Fruit fly (Drosophila melanogaster) whole organism, embryonic: ENCODE measurements around the gene CG31347.

Experiments
- CG12391 ChIP-seq: fragments of 200-800 bp; sonication (Bioruptor generic); optimal IDR thresholded peaks from 3 replicates; lab custom pipeline; 2018; ENCODE audit warnings: missing biosample characterization, mild to moderate bottlenecking, missing genetic modification characterization, moderate library complexity
- CG13894 ChIP-seq: fragments of 200-800 bp; sonication (Bioruptor generic); optimal IDR thresholded peaks from 3 replicates; lab custom pipeline; 2018; ENCODE audit warnings: missing biosample characterization, mild to moderate bottlenecking, missing genetic modification characterization, moderate library complexity
- CG15479 ChIP-seq: fragments of 200-800 bp; sonication (Bioruptor generic); optimal IDR thresholded peaks from 3 replicates; lab custom pipeline; 2019; ENCODE audit warnings: missing biosample characterization, mild to moderate bottlenecking, missing genetic modification characterization, moderate library complexity
- CG17829 ChIP-seq: fragments of 200-800 bp; optimal IDR thresholded peaks from 2 replicates; lab custom pipeline; 2019; ENCODE audit warnings: missing biosample characterization, mild to moderate bottlenecking, missing genetic modification characterization, moderate library complexity
- CG5180 ChIP-seq: fragments of 200-800 bp; sonication (Bioruptor generic); optimal IDR thresholded peaks from 3 replicates; lab custom pipeline; 2017; ENCODE audit warnings: missing biosample characterization, missing genetic modification characterization, mild to moderate bottlenecking, moderate library complexity, missing genetic modification reagents
- CG8281 ChIP-seq: fragments of 200-800 bp; sonication (Bioruptor generic); optimal IDR thresholded peaks from 2 replicates; lab custom pipeline; 2018; ENCODE audit warnings: missing biosample characterization, mild to moderate bottlenecking, missing genetic modification characterization, moderate library complexity
- CG8290 ChIP-seq, 3 experiments: fragments of 200-800 bp; sonication (Bioruptor generic); optimal IDR thresholded peaks; 2 replicates each; lab custom pipeline; 2016 to 2019; ENCODE audit warnings: missing biosample characterization in 3 of 3, missing genetic modification characterization in 3 of 3, mild to moderate bottlenecking in 2 of 3, moderate library complexity in 1 of 3
- CG8924 ChIP-seq: fragments of 200-800 bp; optimal IDR thresholded peaks from 3 replicates; lab custom pipeline; 2019; ENCODE audit warnings: missing biosample characterization, mild to moderate bottlenecking, missing genetic modification characterization, moderate library complexity
- Deaf1 ChIP-seq: fragments of 200-800 bp; optimal IDR thresholded peaks from 3 replicates; lab custom pipeline; 2019; ENCODE audit warnings: missing biosample characterization, mild to moderate bottlenecking, missing genetic modification characterization, moderate library complexity
- HLHmδ ChIP-seq: fragments of 200-800 bp; sonication (Bioruptor generic); optimal IDR thresholded peaks from 2 replicates; lab custom pipeline; 2018; ENCODE audit warnings: missing biosample characterization, mild to moderate bottlenecking, missing genetic modification characterization, moderate library complexity
- MESR4 ChIP-seq: fragments of 200-800 bp; sonication (Bioruptor generic); optimal IDR thresholded peaks from 2 replicates; lab custom pipeline; 2018; ENCODE audit warnings: missing biosample characterization, mild to moderate bottlenecking, missing genetic modification characterization, moderate library complexity
- Nf-YA ChIP-seq: fragments of 200-800 bp; sonication (Bioruptor generic); IDR thresholded peaks from 2 replicates; pipeline ENCODE4 v1.3.6; 2022; ENCODE audit warnings: missing biosample characterization, missing genetic modification characterization
- PHDP ChIP-seq: fragments of 200-800 bp; sonication (Bioruptor generic); optimal IDR thresholded peaks from 3 replicates; lab custom pipeline; 2018; ENCODE audit warnings: missing biosample characterization, mild to moderate bottlenecking, missing genetic modification characterization, moderate library complexity
- Stat92E ChIP-seq, 3 experiments: fragments of >200 bp in 2 of 3; fragments of 200-800 bp in 1 of 3; sonication (Bioruptor generic) in 1 of 3; optimal IDR thresholded peaks; 2 replicates each; lab custom pipeline; 2017 to 2019; ENCODE audit warnings: missing biosample characterization in 3 of 3, missing genetic modification characterization in 3 of 3, mild to moderate bottlenecking in 1 of 3, moderate library complexity in 1 of 3
- Trl ChIP-seq, 3 experiments: fragments of >200 bp in 2 of 3; fragments of 200-800 bp in 1 of 3; sonication (Bioruptor generic) in 1 of 3; optimal IDR thresholded peaks; 2 replicates in 1 of 3; 3 replicates in 2 of 3; lab custom pipeline; 2016 to 2017; ENCODE audit warnings: missing biosample characterization in 1 of 3, missing genetic modification characterization in 1 of 3
- Usf ChIP-seq: fragments of 200-800 bp; sonication (Bioruptor generic); optimal IDR thresholded peaks from 2 replicates; lab custom pipeline; 2017; ENCODE audit warnings: missing genotype, missing biosample characterization, missing genetic modification characterization
- ara ChIP-seq: fragments of 200-800 bp; sonication (Bioruptor generic); IDR thresholded peaks from 2 replicates; pipeline ENCODE4 v1.3.6; 2022; ENCODE audit warnings: missing biosample characterization, missing genetic modification characterization
- ci ChIP-seq: fragments of 200-800 bp; sonication (Bioruptor generic); IDR thresholded peaks from 3 replicates; pipeline ENCODE4 v1.3.6; 2022; ENCODE audit warnings: missing biosample characterization, missing genetic modification characterization
- crol ChIP-seq: fragments of 200-800 bp; sonication (Bioruptor generic); IDR thresholded peaks from 2 replicates; pipeline ENCODE4 v1.3.6; 2022; ENCODE audit warnings: missing biosample characterization, missing genetic modification characterization
- crp ChIP-seq, 2 experiments: fragments of 200-800 bp; sonication (Bioruptor generic); optimal IDR thresholded peaks; 2 replicates in 1 of 2; 3 replicates in 1 of 2; lab custom pipeline; 2017; ENCODE audit warnings: missing biosample characterization in 2 of 2, missing genetic modification characterization in 2 of 2, mild to moderate bottlenecking in 1 of 2, moderate library complexity in 1 of 2
- da ChIP-seq: fragments of 200-800 bp; sonication (Bioruptor generic); optimal IDR thresholded peaks from 2 replicates; lab custom pipeline; 2016; ENCODE audit warnings: missing biosample characterization, missing genetic modification characterization
- dm ChIP-seq: fragments of 200-800 bp; sonication (Bioruptor generic); optimal IDR thresholded peaks from 3 replicates; lab custom pipeline; 2016; ENCODE audit warnings: missing biosample characterization, missing genetic modification characterization
- gfzf ChIP-seq: fragments of 200-800 bp; sonication (Bioruptor generic); optimal IDR thresholded peaks from 2 replicates; lab custom pipeline; 2016; ENCODE audit warnings: missing biosample characterization, mild to moderate bottlenecking, missing genetic modification characterization, moderate library complexity
- grn ChIP-seq: fragments of 200-800 bp; sonication (Bioruptor generic); optimal IDR thresholded peaks from 3 replicates; lab custom pipeline; 2017; ENCODE audit warnings: missing biosample characterization, missing genetic modification characterization
- insv ChIP-seq, 2 experiments: fragments of 200-800 bp; sonication (Bioruptor generic); optimal IDR thresholded peaks; 3 replicates each; lab custom pipeline; 2016 to 2018; ENCODE audit warnings: missing biosample characterization in 2 of 2, missing genetic modification characterization in 2 of 2
- jumu ChIP-seq: fragments of 200-800 bp; sonication (Bioruptor generic); optimal IDR thresholded peaks from 3 replicates; lab custom pipeline; 2016; ENCODE audit warnings: missing biosample characterization, missing genetic modification characterization
- ken ChIP-seq: fragments of 200-800 bp; sonication (Bioruptor generic); IDR thresholded peaks from 3 replicates; pipeline ENCODE4 v1.3.6; 2022; ENCODE audit warnings: missing biosample characterization, missing genetic modification characterization
- kni ChIP-seq: fragments of 200-800 bp; sonication (Bioruptor generic); optimal IDR thresholded peaks from 3 replicates; lab custom pipeline; 2017; ENCODE audit warnings: mild to moderate bottlenecking, missing biosample characterization, missing genetic modification reagents, missing genetic modification characterization
- nom ChIP-seq: fragments of 200-800 bp; sonication (Bioruptor generic); optimal IDR thresholded peaks from 2 replicates; lab custom pipeline; 2017; ENCODE audit warnings: missing biosample characterization, missing genetic modification characterization, mild to moderate bottlenecking, moderate library complexity, missing genetic modification reagents
- odd ChIP-seq: fragments of 200-800 bp; sonication (Bioruptor generic); optimal IDR thresholded peaks from 2 replicates; lab custom pipeline; 2017; ENCODE audit warnings: missing biosample characterization, mild to moderate bottlenecking, missing genetic modification characterization
- pros ChIP-seq: fragments of 200-800 bp; sonication (Bioruptor generic); optimal IDR thresholded peaks from 3 replicates; lab custom pipeline; 2019; ENCODE audit warnings: missing biosample characterization, mild to moderate bottlenecking, missing genetic modification characterization, moderate library complexity
- sd ChIP-seq: fragments of 200-800 bp; sonication (Bioruptor generic); optimal IDR thresholded peaks from 3 replicates; lab custom pipeline; 2018; ENCODE audit warnings: missing biosample characterization, mild to moderate bottlenecking, missing genetic modification characterization, moderate library complexity
- unpg ChIP-seq: fragments of 200-800 bp; sonication (Bioruptor generic); optimal IDR thresholded peaks from 3 replicates; lab custom pipeline; 2018; ENCODE audit warnings: missing biosample characterization, mild to moderate bottlenecking, missing genetic modification characterization, moderate library complexity

CG31347 gene

dm6 chr3R:12647954-12648353, 44.4 kb downstream of the CG31347 start, which contains the start of gene Dtg (continued):
- TF ChIP-seq Trl (optimal IDR thresholded peaks at IDR 0.05; lab: Kevin White, UChicago) (peak in 1 of 2 experiments; percentile 2), Trl (GFP tag; optimal IDR thresholded peaks at IDR 0.05; lab: Kevin White, UChicago) (no peak), Stat92E (GFP tag; optimal IDR thresholded peaks at IDR 0.05; lab: Kevin White, UChicago) (peak in 1 of 3 experiments; percentile 62), Deaf1 (tag; lab: Kevin White, UChicago) (peak; percentile 30), odd (GFP tag; lab: Kevin White, UChicago) (peak; percentile 22), CG8281 (tag; lab: Kevin White, UChicago) (peak; percentile 37), HLHmδ (GFP tag; lab: Kevin White, UChicago) (peak; percentile 82), CG5180 (GFP tag; lab: Kevin White, UChicago) (peak; percentile 34), da (GFP tag; lab: Kevin White, UChicago) (peak; percentile 19), pros (GFP tag; lab: Kevin White, UChicago) (peak; percentile 65), nom (GFP tag; lab: Kevin White, UChicago) (peak; percentile 18), sd (tag; lab: Kevin White, UChicago) (peak; percentile 52), insv (GFP tag; optimal IDR thresholded peaks at IDR 0.05; lab: Kevin White, UChicago) (peak in 1 of 2 experiments; percentile 0), CG17829 (tag; lab: Kevin White, UChicago) (peak; percentile 42), CG8924 (tag; lab: Kevin White, UChicago) (peak; percentile 10), ara (GFP tag; lab: Robert Waterston, UW) (peak; percentile 40; the same call in 1 of the 2 replicates), crp (GFP tag; optimal IDR thresholded peaks at IDR 0.05; lab: Kevin White, UChicago) (peak in 1 of 2 experiments; percentile 14), gfzf (GFP tag; lab: Kevin White, UChicago) (no peak), unpg (GFP tag; lab: Kevin White, UChicago) (no peak), CG15479 (GFP tag; lab: Kevin White, UChicago) (peak; percentile 63), dm (peak; percentile 6), kni (GFP tag; lab: Kevin White, UChicago) (peak; percentile 80)

- TF ChIP-seq jumu: no peak
- no peak for TF ChIP-seq CG8290 (GFP tag; optimal IDR thresholded peaks at IDR 0.05; lab: Kevin White, UChicago)
- TF ChIP-seq CG8290 (tag; optimal IDR thresholded peaks at IDR 0.05; lab: Kevin White, UChicago): peak in 1 of 2 experiments; percentile 5
- TF ChIP-seq crol (GFP tag; lab: Robert Waterston, UW): peak; percentile 63
- 0 out of 3 replicates have a peak, but pooled peaks have one; percentile 13 for TF ChIP-seq ken
- TF ChIP-seq ci (GFP tag; lab: Robert Waterston, UW): 0 out of 3 replicates have a peak, but pooled peaks have one; percentile 16
- no peak for TF ChIP-seq PHDP (tag; lab: Kevin White, UChicago)
- peak; percentile 61 for TF ChIP-seq CG13894 (tag; lab: Kevin White, UChicago)
- TF ChIP-seq, all 482 proteins: peak for 5
These were observed 45.0 kb downstream of the CG31347 start for dm6 chr3R:12647348-12647747.

- peak; percentile 66 for TF ChIP-seq grn (GFP tag; lab: Kevin White, UChicago)
- no peak for TF ChIP-seq MESR4 (GFP tag; lab: Kevin White, UChicago)
- TF ChIP-seq Usf (GFP tag; lab: Kevin White, UChicago): no peak
- TF ChIP-seq Nf-YA (GFP tag; lab: Robert Waterston, UW): no peak
- no peak for TF ChIP-seq CG12391 (tag; lab: Kevin White, UChicago)
- TF ChIP-seq, all 482 proteins: peak for 1
These were observed 45.5 kb downstream of the CG31347 start for dm6 chr3R:12646926-12647325.
